Worm (Caenorhabditis elegans) whole organism, young adult: ENCODE data around the gene srh-270.

Experiments used
- F23B12.7 ChIP-seq: sonication (generic microtip); optimal IDR thresholded peaks from 2 replicates; lab custom pipeline; 2017; ENCODE audit warnings: missing genetic modification characterization, mild to moderate bottlenecking, missing compliant biosample characterization, antibody characterized with exemption, moderate library complexity; ENCODE audit not compliant: insufficient read depth
- F55B11.4 ChIP-seq: sonication (generic microtip); optimal IDR thresholded peaks from 2 replicates; lab custom pipeline; 2016; ENCODE audit warnings: missing compliant biosample characterization, missing genetic modification characterization, borderline replicate concordance; ENCODE audit not compliant: insufficient read depth
- fkh-3 ChIP-seq: sonication (generic microtip); optimal IDR thresholded peaks from 2 replicates; lab custom pipeline; 2016; ENCODE audit warnings: mild to moderate bottlenecking, missing genetic modification characterization, missing compliant biosample characterization
- let-607 ChIP-seq, 2 experiments: fragments of 200-800 bp in 1 of 2; sonication (Bioruptor generic) in 1 of 2; sonication (generic microtip) in 1 of 2; optimal IDR thresholded peaks; 2 replicates each; lab custom pipeline; 2016 to 2018; ENCODE audit warnings: mild to moderate bottlenecking in 2 of 2, missing compliant biosample characterization in 2 of 2, missing genetic modification characterization in 2 of 2, moderate library complexity in 2 of 2, missing genotype in 1 of 2
- lin-40 ChIP-seq: sonication (generic microtip); optimal IDR thresholded peaks from 2 replicates; lab custom pipeline; 2016; ENCODE audit warnings: missing genetic modification characterization, mild to moderate bottlenecking, missing compliant biosample characterization, missing genotype, missing genetic modification reagents
- snpc-3.4 ChIP-seq: sonication (generic microtip); optimal IDR thresholded peaks from 2 replicates; lab custom pipeline; 2017; ENCODE audit warnings: missing genetic modification characterization, mild to moderate bottlenecking, missing compliant biosample characterization, antibody characterized with exemption, moderate library complexity, missing genotype, missing genetic modification reagents

DNA sequence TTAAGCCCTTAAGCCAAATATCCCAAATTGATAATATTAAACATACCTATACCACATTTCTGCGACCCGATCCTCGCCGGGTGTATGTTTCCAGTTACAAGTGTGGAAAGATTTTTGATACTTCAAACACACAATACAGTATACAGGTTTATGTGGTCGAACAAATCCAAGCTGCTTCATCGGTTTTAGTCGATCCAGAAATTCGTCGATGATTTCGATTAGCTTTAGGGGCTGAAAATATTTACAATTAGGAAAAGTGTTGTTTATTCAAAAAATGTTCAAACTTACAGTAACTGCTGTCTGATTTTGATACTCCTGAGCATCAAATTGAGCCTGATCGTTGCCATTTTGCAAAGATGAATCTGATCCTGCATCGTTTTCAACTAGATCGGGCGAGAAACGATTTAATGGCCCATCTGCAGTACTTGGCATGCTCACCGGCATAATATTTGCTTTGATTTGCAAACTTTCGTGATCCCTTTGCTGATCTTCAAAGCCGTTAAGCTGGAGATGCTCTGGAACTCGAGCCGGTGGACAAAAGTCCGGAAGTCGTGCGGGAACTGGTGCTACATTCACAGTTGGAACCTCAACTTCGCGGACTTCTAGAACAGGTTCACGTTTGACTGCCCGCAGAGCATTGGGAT lies 14.9 kb upstream of the srh-270 start:
- no peak for TF ChIP-seq F23B12.7 (tag; lab: Kevin White, UChicago)
- TF ChIP-seq fkh-3 (tag; lab: Kevin White, UChicago) = no peak
- no peak for TF ChIP-seq let-607 (tag; optimal IDR thresholded peaks at IDR 0.05; lab: Kevin White, UChicago)
- TF ChIP-seq lin-40 = no peak
- no peak for TF ChIP-seq F55B11.4 (tag; lab: Kevin White, UChicago)
- no peak for TF ChIP-seq snpc-3.4 (tag; lab: Kevin White, UChicago)
